Worm (Caenorhabditis elegans): ENCODE data around the gene nhx-6.

The nhx-6 gene

DNA sequence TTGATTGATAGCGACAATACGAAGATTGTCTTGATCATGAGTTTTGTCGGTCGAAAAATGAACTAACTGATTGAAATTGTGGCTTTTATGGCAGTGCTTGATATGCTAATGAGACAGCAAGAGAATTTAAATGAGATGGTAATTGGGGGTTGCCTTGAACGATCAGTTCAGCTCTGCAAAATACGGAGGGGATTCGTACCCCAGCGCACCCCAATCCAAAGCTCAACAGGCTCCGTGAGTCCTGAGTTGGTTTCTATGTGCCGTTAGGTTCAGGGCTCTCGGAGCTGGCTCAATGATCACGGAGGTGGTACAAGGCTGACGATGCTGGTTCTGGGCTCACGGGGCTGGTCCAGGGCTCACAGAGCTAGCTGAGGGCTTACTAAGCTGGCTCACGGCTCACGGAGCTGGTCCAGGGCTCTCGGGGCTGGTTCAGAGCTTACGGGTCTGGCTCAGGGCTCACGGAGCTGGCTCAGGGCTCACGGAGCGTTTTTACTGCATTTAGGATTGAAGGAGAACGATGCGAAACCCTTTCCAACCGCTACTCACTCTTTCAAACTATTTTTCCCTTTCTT, 25.8 kb upstream of the nhx-6 start, which contains the start of gene ZC204.6:
ZC204.6 (minus strand) TSS at position 51 of the 572 bp plus-strand sequence.
- no peak for TF ChIP-seq ceh-62 (tag; optimal IDR thresholded peaks at IDR 0.05)
- TF ChIP-seq lin-29 (GFP tag; IDR thresholded peaks at IDR 0.05) = no peak
- TF ChIP-seq fkh-10 (GFP tag; optimal IDR thresholded peaks at IDR 0.05) = no peak
- TF ChIP-seq aha-1 (tag) = peak; percentile 42
- TF ChIP-seq spr-1 (tag; optimal IDR thresholded peaks at IDR 0.05) = no peak
- TF ChIP-seq egl-43 (GFP tag; IDR thresholded peaks at IDR 0.05) = 0 out of 2 replicates have a peak, but pooled peaks have one; percentile 27
- TF ChIP-seq set-16 (GFP tag; IDR thresholded peaks at IDR 0.05) = peak; percentile 93
- no peak for TF ChIP-seq nhr-111 (GFP tag; optimal IDR thresholded peaks at IDR 0.05)
- no peak for TF ChIP-seq spr-3 (GFP tag; optimal IDR thresholded peaks at IDR 0.05)

DNA sequence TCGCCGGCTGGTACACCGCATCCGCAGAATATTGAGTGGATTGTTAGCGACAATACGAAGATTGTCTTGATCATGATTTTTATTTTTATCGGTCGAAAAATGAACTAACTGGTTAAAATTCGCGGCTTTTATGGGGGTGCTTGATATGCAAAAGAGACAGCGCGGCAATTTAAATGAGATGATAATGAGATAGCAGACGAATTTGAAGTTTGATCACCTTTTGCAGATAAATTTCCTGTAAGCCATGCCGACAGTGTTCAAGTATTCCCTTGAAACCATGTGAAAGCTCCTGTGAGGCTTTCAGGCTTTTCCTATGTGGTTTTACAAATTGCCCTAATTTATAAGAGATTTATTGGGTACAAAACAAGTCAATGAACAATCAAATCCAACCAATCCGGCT, 24.4 kb upstream of the nhx-6 start, which contains the start of gene ZC204.17:
ZC204.17 (minus strand) TSS at position 101 of the 400 bp plus-strand sequence.
- TF ChIP-seq daf-8 (GFP tag; IDR thresholded peaks at IDR 0.05) (no peak), nhr-111 (GFP tag; optimal IDR thresholded peaks at IDR 0.05) (no peak), aly-2 (tag; optimal IDR thresholded peaks at IDR 0.05) (no peak), fos-1 (tag; optimal IDR thresholded peaks at IDR 0.05) (no peak), dpl-1 (GFP tag; optimal IDR thresholded peaks at IDR 0.05) (no peak), pha-4 (GFP tag; IDR thresholded peaks at IDR 0.05) (no peak), pha-4 (tag; optimal IDR thresholded peaks at IDR 0.05) (no peak), lin-13 (GFP tag; optimal IDR thresholded peaks at IDR 0.05) (no peak), daf-19 (GFP tag; conservative IDR thresholded peaks at IDR 0.05) (no peak), ctbp-1 (GFP tag; IDR thresholded peaks at IDR 0.05) (no peak), zfp-2 (tag; optimal IDR thresholded peaks at IDR 0.05) (no peak), nhr-102 (tag; optimal IDR thresholded peaks at IDR 0.05) (no peak), ZK337.2 (GFP tag; IDR thresholded peaks at IDR 0.05) (no peak), nhr-6 (tag; optimal IDR thresholded peaks at IDR 0.05) (no peak), jun-1 (tag; optimal IDR thresholded peaks at IDR 0.05) (no peak), Y75B8A.6 (GFP tag; IDR thresholded peaks at IDR 0.05) (no peak), ces-1 (GFP tag; optimal IDR thresholded peaks at IDR 0.05) (no peak), madf-5 (GFP tag; IDR thresholded peaks at IDR 0.05) (no peak)

DNA sequence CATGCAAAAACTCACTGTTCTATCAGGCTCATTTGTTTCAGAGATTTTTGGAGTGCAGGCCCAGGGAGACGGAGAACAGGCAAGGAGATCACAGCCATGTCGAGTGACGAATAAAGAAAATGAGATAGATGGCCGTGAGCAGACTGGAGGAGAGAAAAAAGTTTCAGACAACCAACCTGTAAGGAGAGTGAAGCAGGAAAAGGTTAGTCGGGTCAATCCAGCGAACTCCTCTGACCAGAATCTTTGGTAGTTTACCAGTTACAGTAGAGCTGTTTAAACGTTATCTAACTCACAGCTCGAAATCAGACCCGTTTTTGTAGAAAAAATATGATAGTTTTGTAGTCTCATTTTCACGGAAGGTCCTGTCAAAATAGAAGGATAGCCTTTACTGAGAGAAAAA, 21.9 kb upstream of the nhx-6 start, which contains the start of gene fbxb-21:
fbxb-21 (minus strand) TSS at position 101 of the 400 bp plus-strand sequence.
- TF ChIP-seq F49E8.2 (tag; optimal IDR thresholded peaks at IDR 0.05; ENCODE audit: borderline replicate concordance) = no peak
- TF ChIP-seq unc-62 (GFP tag; optimal IDR thresholded peaks at IDR 0.05 in 1 of 2) = no peak
- no peak for TF ChIP-seq unc-62 (tag; optimal IDR thresholded peaks at IDR 0.05)
- no peak for TF ChIP-seq F10B5.3 (tag; optimal IDR thresholded peaks at IDR 0.05)

DNA sequence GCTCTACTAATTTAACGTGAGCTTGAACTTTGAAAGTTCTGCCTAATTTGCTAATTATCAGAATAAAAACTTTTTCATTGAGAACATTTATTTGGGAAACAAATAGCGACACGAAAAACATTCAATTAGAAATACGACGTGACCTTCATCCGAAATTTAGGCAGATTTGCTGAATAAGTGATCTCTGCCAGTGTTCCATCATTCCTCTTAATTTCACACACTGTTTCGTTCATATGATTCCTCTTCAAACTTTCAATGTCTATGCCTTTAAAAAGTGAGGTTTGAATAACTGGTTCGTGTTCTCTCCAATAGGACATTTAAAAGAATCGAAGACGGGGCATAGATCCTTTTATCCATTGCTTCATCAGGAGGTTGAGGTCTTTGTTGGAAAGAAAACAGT, 20.1 kb upstream of the nhx-6 start, which contains the start of gene fbxb-20:
fbxb-20 (minus strand) TSS at position 101 of the 400 bp plus-strand sequence.
- no peak for TF ChIP-seq mxl-3 (GFP tag; optimal IDR thresholded peaks at IDR 0.05)
- TF ChIP-seq mdl-1 (tag; optimal IDR thresholded peaks at IDR 0.05) = no peak
- no peak for TF ChIP-seq R02D3.7 (tag; optimal IDR thresholded peaks at IDR 0.05)
- no peak for TF ChIP-seq arid-1 (GFP tag; conservative IDR thresholded peaks at IDR 0.05)
- TF ChIP-seq snpc-1.2 (GFP tag; IDR thresholded peaks at IDR 0.05) = no peak
- TF ChIP-seq Y75B8A.6 (GFP tag; IDR thresholded peaks at IDR 0.05) = no peak
- TF ChIP-seq zfp-2 (tag; optimal IDR thresholded peaks at IDR 0.05) = no peak
- TF ChIP-seq lin-15B (tag; optimal IDR thresholded peaks at IDR 0.05) = no peak
- no peak for TF ChIP-seq ceh-62 (tag; optimal IDR thresholded peaks at IDR 0.05)
- TF ChIP-seq ceh-32 (tag; optimal IDR thresholded peaks at IDR 0.05; ENCODE audit: poor library complexity) = no peak
- no peak for TF ChIP-seq nhr-42 (GFP tag; IDR thresholded peaks at IDR 0.05)
- no peak for TF ChIP-seq skn-1 (tag; optimal IDR thresholded peaks at IDR 0.05)
- no peak for TF ChIP-seq dmd-6 (GFP tag; IDR thresholded peaks at IDR 0.05)
- TF ChIP-seq Y48G9A.11 (GFP tag; IDR thresholded peaks at IDR 0.05) = no peak

Data from whole organism, L4 larva.